Worm (Caenorhabditis elegans): ENCODE measurements around the gene R09E10.13.

DNA sequence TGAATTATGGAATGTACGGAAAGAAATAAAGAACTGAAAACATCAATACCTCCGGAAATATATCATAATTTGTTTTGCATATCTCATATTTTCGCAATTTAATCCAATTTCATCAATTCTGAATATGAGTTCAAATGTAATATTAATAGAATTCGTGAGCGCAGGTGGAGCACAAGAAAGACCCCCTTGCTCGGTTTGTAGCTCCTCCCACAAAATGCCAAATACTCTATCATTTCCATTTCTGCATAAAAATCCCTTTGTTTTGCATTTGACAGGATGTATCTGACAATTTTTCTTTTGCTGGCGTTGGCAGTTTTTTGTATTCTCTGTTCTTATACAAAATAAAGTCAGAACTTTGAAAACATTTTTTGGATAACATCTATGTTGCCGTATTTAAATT is 19.9 kb downstream of the R09E10.13 start:
- no peak for TF ChIP-seq snpc-4 (tag; optimal IDR thresholded peaks at IDR 0.05)
- TF ChIP-seq skn-1 (tag; optimal IDR thresholded peaks at IDR 0.05), result no peak
- TF ChIP-seq elt-3 (tag; optimal IDR thresholded peaks at IDR 0.05), result no peak
- TF ChIP-seq ztf-11 (tag; optimal IDR thresholded peaks at IDR 0.05), result no peak
- no peak for TF ChIP-seq mdl-1 (tag; optimal IDR thresholded peaks at IDR 0.05)
- no peak for TF ChIP-seq ceh-82 (tag; optimal IDR thresholded peaks at IDR 0.05)
- no peak for TF ChIP-seq nhr-129 (tag; optimal IDR thresholded peaks at IDR 0.05)
- TF ChIP-seq lin-13 (GFP tag; optimal IDR thresholded peaks at IDR 0.05), result no peak
- TF ChIP-seq nhr-77 (tag; optimal IDR thresholded peaks at IDR 0.05), result no peak
- no peak for TF ChIP-seq R02D3.7 (tag; optimal IDR thresholded peaks at IDR 0.05)
- TF ChIP-seq C34F6.9 (tag; optimal IDR thresholded peaks at IDR 0.05), result no peak
- TF ChIP-seq nhr-237 (tag; optimal IDR thresholded peaks at IDR 0.05), result no peak
- no peak for TF ChIP-seq nhr-11 (tag; optimal IDR thresholded peaks at IDR 0.05)
- TF ChIP-seq ama-1 (optimal IDR thresholded peaks at IDR 0.05), result no peak
